Fruit fly (Drosophila melanogaster) whole organism, embryonic: ENCODE data around the gene FASN2.
A peak's percentile ranks its signal among the peaks of the same experiment; 100 is the strongest.

ENCODE experiments used
- Abd-B ChIP-seq: fragments of 200-800 bp; sonication (Bioruptor generic); optimal IDR thresholded peaks from 2 replicates; lab custom pipeline; 2018; ENCODE audit warnings: missing biosample characterization, mild to moderate bottlenecking, missing genetic modification characterization, moderate library complexity
- Awh ChIP-seq: fragments of 200-800 bp; sonication (Bioruptor generic); IDR thresholded peaks from 2 replicates; pipeline ENCODE4, ENCODE4 v1.3.6; 2022; ENCODE audit warnings: missing biosample characterization, missing genetic modification characterization
- CG10321 ChIP-seq: fragments of 200-800 bp; sonication (Bioruptor generic); IDR thresholded peaks from 2 replicates; pipeline ENCODE4 v1.3.6; 2022; ENCODE audit warnings: missing biosample characterization, missing genetic modification characterization
- CG11504 ChIP-seq: fragments of 200-800 bp; sonication (Bioruptor generic); optimal IDR thresholded peaks from 3 replicates; lab custom pipeline; 2019; ENCODE audit warnings: missing biosample characterization, mild to moderate bottlenecking, missing genetic modification characterization, moderate library complexity
- CG11560 ChIP-seq: fragments of 200-800 bp; sonication (Bioruptor generic); IDR thresholded peaks from 3 replicates; pipeline ENCODE4 v1.3.6; 2022; ENCODE audit warnings: missing biosample characterization, missing genetic modification characterization
- CG1233 ChIP-seq: fragments of 200-800 bp; sonication (Bioruptor generic); optimal IDR thresholded peaks from 4 replicates; lab custom pipeline; 2018; ENCODE audit warnings: missing biosample characterization, mild to moderate bottlenecking, missing genetic modification characterization
- CG14014 ChIP-seq: fragments of 200-800 bp; sonication (Bioruptor generic); IDR thresholded peaks from 2 replicates; pipeline ENCODE4 v1.3.6; 2022; ENCODE audit warnings: missing biosample characterization, missing genetic modification characterization
- CG17359 ChIP-seq: fragments of 200-800 bp; sonication (Bioruptor generic); optimal IDR thresholded peaks from 3 replicates; lab custom pipeline; 2018; ENCODE audit warnings: missing biosample characterization, mild to moderate bottlenecking, missing genetic modification characterization, moderate library complexity
- CG17568 ChIP-seq: fragments of 200-800 bp; sonication (Bioruptor generic); optimal IDR thresholded peaks from 2 replicates; lab custom pipeline; 2018; ENCODE audit warnings: missing biosample characterization, mild to moderate bottlenecking, missing genetic modification characterization, moderate library complexity
- CG31224 ChIP-seq: fragments of 200-800 bp; sonication (Bioruptor generic); IDR thresholded peaks from 2 replicates; pipeline ENCODE4 v1.3.6; 2022; ENCODE audit warnings: missing biosample characterization, missing genetic modification characterization
- CG3995 ChIP-seq: fragments of 200-800 bp; sonication (Bioruptor generic); optimal IDR thresholded peaks from 3 replicates; lab custom pipeline; 2016; ENCODE audit warnings: missing biosample characterization, missing genetic modification characterization
- CG7745 ChIP-seq: fragments of 200-800 bp; sonication (Bioruptor generic); optimal IDR thresholded peaks from 2 replicates; lab custom pipeline; 2018; ENCODE audit warnings: missing biosample characterization, mild to moderate bottlenecking, missing genetic modification characterization, moderate library complexity
- CG7928 ChIP-seq: fragments of 200-800 bp; sonication (Bioruptor generic); optimal IDR thresholded peaks from 2 replicates; lab custom pipeline; 2017; ENCODE audit warnings: missing biosample characterization, mild to moderate bottlenecking, missing genetic modification characterization
- CG8290 ChIP-seq, 3 experiments: fragments of 200-800 bp; sonication (Bioruptor generic); optimal IDR thresholded peaks; 2 replicates each; lab custom pipeline; 2016 to 2019; ENCODE audit warnings: missing biosample characterization in 3 of 3, missing genetic modification characterization in 3 of 3, mild to moderate bottlenecking in 2 of 3, moderate library complexity in 1 of 3
- CTCF ChIP-seq: fragments of 200-800 bp; sonication (Bioruptor generic); optimal IDR thresholded peaks from 2 replicates; lab custom pipeline; 2017; ENCODE audit warnings: missing biosample characterization, mild to moderate bottlenecking, missing genetic modification characterization, moderate library complexity
- D19A ChIP-seq: fragments of 200-800 bp; optimal IDR thresholded peaks from 3 replicates; lab custom pipeline; 2019; ENCODE audit warnings: missing biosample characterization, mild to moderate bottlenecking, missing genetic modification characterization, moderate library complexity
- Dip3 ChIP-seq: fragments of 200-800 bp; sonication (Bioruptor generic); optimal IDR thresholded peaks from 3 replicates; lab custom pipeline; 2016; ENCODE audit warnings: missing biosample characterization, missing genetic modification characterization
- Doc3 ChIP-seq: fragments of 200-800 bp; sonication (Bioruptor generic); IDR thresholded peaks from 3 replicates; pipeline ENCODE4 v1.3.6; 2022; ENCODE audit warnings: missing biosample characterization, missing genetic modification characterization; ENCODE audit not compliant: partially characterized antibody
- Drgx ChIP-seq: fragments of 200-800 bp; sonication (Bioruptor generic); IDR thresholded peaks from 2 replicates; pipeline ENCODE4 v1.3.6; 2022; ENCODE audit warnings: missing biosample characterization, missing genetic modification characterization
- HLH4C ChIP-seq: fragments of 200-800 bp; sonication (Bioruptor generic); IDR thresholded peaks from 3 replicates; pipeline ENCODE4 v1.3.6; 2022; ENCODE audit warnings: missing biosample characterization, missing genetic modification characterization; ENCODE audit not compliant: partially characterized antibody
- MESR4 ChIP-seq: fragments of 200-800 bp; sonication (Bioruptor generic); optimal IDR thresholded peaks from 2 replicates; lab custom pipeline; 2018; ENCODE audit warnings: missing biosample characterization, mild to moderate bottlenecking, missing genetic modification characterization, moderate library complexity
- Med ChIP-seq: fragments of 200-800 bp; sonication (Bioruptor generic); peaks from one replicate; lab custom pipeline; 2016; ENCODE audit warnings: missing biosample characterization, missing genetic modification characterization, mild to moderate bottlenecking, inconsistent platforms, moderate library complexity
- Meics ChIP-seq: fragments of 200-800 bp; sonication (Bioruptor generic); optimal IDR thresholded peaks from 2 replicates; lab custom pipeline; 2017; ENCODE audit warnings: missing biosample characterization, mild to moderate bottlenecking, missing genetic modification characterization
- Mes4 ChIP-seq: fragments of 200-800 bp; sonication (Bioruptor generic); optimal IDR thresholded peaks from 2 replicates; lab custom pipeline; 2016; ENCODE audit warnings: missing biosample characterization, missing genetic modification characterization
- NC2α ChIP-seq: fragments of 200-800 bp; sonication (Bioruptor generic); optimal IDR thresholded peaks from 2 replicates; lab custom pipeline; 2016; ENCODE audit warnings: missing biosample characterization, missing genetic modification characterization
- NK7.1 ChIP-seq: fragments of 200-800 bp; sonication (Bioruptor generic); optimal IDR thresholded peaks from 3 replicates; lab custom pipeline; 2016; ENCODE audit warnings: missing biosample characterization, missing genetic modification characterization
- PHDP ChIP-seq: fragments of 200-800 bp; sonication (Bioruptor generic); optimal IDR thresholded peaks from 3 replicates; lab custom pipeline; 2018; ENCODE audit warnings: missing biosample characterization, mild to moderate bottlenecking, missing genetic modification characterization, moderate library complexity
- Scr ChIP-seq: fragments of 200-800 bp; sonication (Bioruptor generic); IDR thresholded peaks from 2 replicates; pipeline ENCODE4 v1.3.6; 2022; ENCODE audit warnings: missing biosample characterization, missing genetic modification characterization; ENCODE audit not compliant: partially characterized antibody
- Six4 ChIP-seq: fragments of 200-800 bp; sonication (Bioruptor generic); optimal IDR thresholded peaks from 2 replicates; lab custom pipeline; 2016; ENCODE audit warnings: missing biosample characterization, missing genetic modification characterization
- Sox102F ChIP-seq: fragments of 200-800 bp; sonication (Bioruptor generic); optimal IDR thresholded peaks from 2 replicates; lab custom pipeline; 2018; ENCODE audit warnings: missing biosample characterization, mild to moderate bottlenecking, missing genetic modification characterization, moderate library complexity
- Usf ChIP-seq: fragments of 200-800 bp; sonication (Bioruptor generic); optimal IDR thresholded peaks from 2 replicates; lab custom pipeline; 2017; ENCODE audit warnings: missing genotype, missing biosample characterization, missing genetic modification characterization
- Xbp1 ChIP-seq: fragments of 200-800 bp; sonication (Bioruptor generic); optimal IDR thresholded peaks from 3 replicates; lab custom pipeline; 2016; ENCODE audit warnings: missing biosample characterization, mild to moderate bottlenecking, missing genetic modification characterization
- crc ChIP-seq: fragments of 200-800 bp; sonication (Bioruptor generic); optimal IDR thresholded peaks from 2 replicates; lab custom pipeline; 2016; ENCODE audit warnings: missing biosample characterization, missing genetic modification characterization
- dimm ChIP-seq: fragments of 200-800 bp; sonication (Bioruptor generic); IDR thresholded peaks from 2 replicates; pipeline ENCODE4 v1.3.6; 2022; ENCODE audit warnings: missing biosample characterization, missing genetic modification characterization
- emc ChIP-seq: fragments of 200-800 bp; sonication (Bioruptor generic); optimal IDR thresholded peaks from 2 replicates; lab custom pipeline; 2016; ENCODE audit warnings: missing biosample characterization, missing genetic modification characterization
- fd102C ChIP-seq: fragments of 200-800 bp; sonication (Bioruptor generic); optimal IDR thresholded peaks from 2 replicates; lab custom pipeline; 2018; ENCODE audit warnings: missing biosample characterization, mild to moderate bottlenecking, missing genetic modification characterization, moderate library complexity
- grn ChIP-seq: fragments of 200-800 bp; sonication (Bioruptor generic); optimal IDR thresholded peaks from 3 replicates; lab custom pipeline; 2017; ENCODE audit warnings: missing biosample characterization, missing genetic modification characterization
- gro ChIP-seq: fragments of 200-800 bp; sonication (Bioruptor generic); optimal IDR thresholded peaks from 2 replicates; lab custom pipeline; 2016; ENCODE audit warnings: missing biosample characterization, missing genetic modification characterization
- her ChIP-seq: fragments of 200-800 bp; sonication (Bioruptor generic); optimal IDR thresholded peaks from 2 replicates; lab custom pipeline; 2016; ENCODE audit warnings: missing biosample characterization, missing genetic modification characterization
- kni ChIP-seq: fragments of 200-800 bp; sonication (Bioruptor generic); optimal IDR thresholded peaks from 3 replicates; lab custom pipeline; 2017; ENCODE audit warnings: mild to moderate bottlenecking, missing biosample characterization, missing genetic modification reagents, missing genetic modification characterization
- lov ChIP-seq, 2 experiments: fragments of 200-800 bp in 1 of 2; fragments of >200 bp in 1 of 2; sonication (Bioruptor generic) in 1 of 2; IDR thresholded peaks in 1 of 2; optimal IDR thresholded peaks in 1 of 2; 2 replicates in 1 of 2; 3 replicates in 1 of 2; pipeline versions ENCODE4 v1.3.6 to Lab custom; 2017 to 2022; ENCODE audit warnings: missing biosample characterization in 1 of 2, missing genetic modification characterization in 1 of 2
- nau ChIP-seq: fragments of 200-800 bp; sonication (Bioruptor generic); optimal IDR thresholded peaks from 3 replicates; lab custom pipeline; 2017; ENCODE audit warnings: missing biosample characterization, mild to moderate bottlenecking, missing genetic modification characterization, missing genetic modification reagents
- salm ChIP-seq: fragments of 200-800 bp; sonication (Bioruptor generic); optimal IDR thresholded peaks from 2 replicates; lab custom pipeline; 2018; ENCODE audit warnings: missing biosample characterization, mild to moderate bottlenecking, missing genetic modification characterization
- scrt ChIP-seq: fragments of 200-800 bp; sonication (Bioruptor generic); optimal IDR thresholded peaks from 2 replicates; lab custom pipeline; 2018; ENCODE audit warnings: missing biosample characterization, mild to moderate bottlenecking, missing genetic modification characterization, moderate library complexity
- sim ChIP-seq: fragments of 200-800 bp; sonication (Bioruptor generic); IDR thresholded peaks from 2 replicates; pipeline ENCODE4 v1.3.6; 2022; ENCODE audit warnings: missing biosample characterization, missing genetic modification characterization
- stc ChIP-seq: fragments of 200-800 bp; sonication (Bioruptor generic); IDR thresholded peaks from 2 replicates; pipeline ENCODE4 v1.3.6; 2022; ENCODE audit warnings: missing biosample characterization, missing genetic modification characterization
- tgo ChIP-seq: fragments of 200-800 bp; sonication (Bioruptor generic); IDR thresholded peaks from 3 replicates; pipeline ENCODE4 v1.3.6; 2022; ENCODE audit warnings: missing biosample characterization, missing genetic modification characterization
- trh ChIP-seq: fragments of 200-800 bp; sonication (Bioruptor generic); optimal IDR thresholded peaks from 2 replicates; lab custom pipeline; 2016; ENCODE audit warnings: missing biosample characterization, missing genetic modification characterization
- ttk ChIP-seq: fragments of 200-800 bp; sonication (Bioruptor generic); IDR thresholded peaks from 2 replicates; pipeline ENCODE4 v2.1.2; 2022; ENCODE audit warnings: missing biosample characterization, missing genetic modification characterization
- tx ChIP-seq: fragments of 200-800 bp; sonication (Bioruptor generic); optimal IDR thresholded peaks from 2 replicates; lab custom pipeline; 2016; ENCODE audit warnings: missing biosample characterization, missing genetic modification characterization

Gene FASN2

DNA sequence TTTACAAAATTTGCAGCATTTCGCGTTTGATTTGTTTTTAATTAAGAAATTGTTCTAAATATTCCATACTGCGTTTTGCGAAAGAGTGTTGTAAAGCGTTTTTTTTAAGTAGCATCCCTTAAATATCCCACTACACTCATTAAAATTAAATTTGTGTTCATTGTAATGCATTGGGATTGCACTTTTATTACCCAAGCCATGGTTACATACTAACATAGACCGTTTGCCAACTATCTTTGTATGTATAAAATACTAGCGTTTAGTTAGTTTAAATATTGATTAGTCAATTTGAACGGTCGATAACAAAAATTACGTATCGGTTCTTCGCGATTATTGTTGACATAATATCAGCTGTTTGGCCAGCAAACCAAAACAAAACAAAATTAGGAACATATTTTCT lies 4.0 kb upstream of the FASN2 start, which contains the start of the genes cnir and CG17221 (continued):
- TF ChIP-seq Sox102F (GFP tag; lab: Kevin White, UChicago) (peak; percentile 60), emc (GFP tag; lab: Kevin White, UChicago) (peak; percentile 8), Drgx (GFP tag; lab: Robert Waterston, UW) (no peak), kni (GFP tag; lab: Kevin White, UChicago) (peak; percentile 60), tgo (GFP tag; lab: Robert Waterston, UW) (no peak), CG11560 (tag; lab: Robert Waterston, UW) (no peak), CG7928 (GFP tag; lab: Kevin White, UChicago) (peak; percentile 73), Med (GFP tag; lab: Kevin White, UChicago) (peak; percentile 97), nau (GFP tag; lab: Kevin White, UChicago) (no peak), Meics (peak; percentile 88), Dip3 (peak; percentile 70), NK7.1 (GFP tag; lab: Kevin White, UChicago) (peak; percentile 54), scrt (GFP tag; lab: Kevin White, UChicago) (peak; percentile 43), CG31224 (GFP tag; lab: Robert Waterston, UW) (no peak), ttk (GFP tag; lab: Robert Waterston, UW) (peak; percentile 69; the same call in 1 of the 2 replicates), Xbp1 (GFP tag; lab: Kevin White, UChicago) (peak; percentile 76), Usf (GFP tag; lab: Kevin White, UChicago) (no peak), NC2α (GFP tag; lab: Kevin White, UChicago) (peak; percentile 38), CG17359 (tag; lab: Kevin White, UChicago) (peak; percentile 58), her (GFP tag; lab: Kevin White, UChicago) (peak; percentile 66), stc (GFP tag; lab: Robert Waterston, UW) (no peak), gro (GFP tag; lab: Kevin White, UChicago) (peak; percentile 74), Six4 (GFP tag; lab: Kevin White, UChicago) (peak; percentile 64), dimm (no peak), crc (GFP tag; lab: Kevin White, UChicago) (peak; percentile 57), CG11504 (tag; lab: Kevin White, UChicago) (peak; percentile 68), tx (GFP tag; lab: Kevin White, UChicago) (peak; percentile 64), sim (no peak), CG8290 (GFP tag; optimal IDR thresholded peaks at IDR 0.05; lab: Kevin White, UChicago) (peak; percentile 16), CG8290 (tag; optimal IDR thresholded peaks at IDR 0.05; lab: Kevin White, UChicago) (peak in 1 of 2 experiments; percentile 63), lov (optimal IDR thresholded peaks at IDR 0.05; lab: Kevin White, UChicago) (no peak), lov (GFP tag; IDR thresholded peaks at IDR 0.05; lab: Robert Waterston, UW) (no peak), PHDP (tag; lab: Kevin White, UChicago) (peak; percentile 68), Mes4 (GFP tag; lab: Kevin White, UChicago) (peak; percentile 46), CG17568 (GFP tag; lab: Kevin White, UChicago) (no peak), fd102C (GFP tag; lab: Kevin White, UChicago) (no peak), Doc3 (no peak; the same call in 2 of the 3 replicates), Scr (GFP tag; lab: Robert Waterston, UW) (peak; percentile 54), Awh (GFP tag; lab: Robert Waterston, UW) (0 out of 2 replicates have a peak, but pooled peaks have one; percentile 33), HLH4C (no peak; the same call in 2 of the 3 replicates), CG14014 (GFP tag; lab: Robert Waterston, UW) (peak; percentile 30; the same call in 1 of the 2 replicates), trh (no peak), CG3995 (GFP tag; lab: Kevin White, UChicago) (peak; percentile 46), CTCF (GFP tag; lab: Kevin White, UChicago) (peak; percentile 42), CG10321 (no peak), Abd-B (GFP tag; lab: Kevin White, UChicago) (peak; percentile 64), D19A (peak; percentile 37), grn (GFP tag; lab: Kevin White, UChicago) (no peak), salm (peak; percentile 9), MESR4 (GFP tag; lab: Kevin White, UChicago) (peak; percentile 16), CG1233 (GFP tag; lab: Kevin White, UChicago) (peak; percentile 60), CG7745 (tag; lab: Kevin White, UChicago) (peak; percentile 48)
